Worm (Caenorhabditis elegans): ENCODE results near the gene unc-68.

DNA sequence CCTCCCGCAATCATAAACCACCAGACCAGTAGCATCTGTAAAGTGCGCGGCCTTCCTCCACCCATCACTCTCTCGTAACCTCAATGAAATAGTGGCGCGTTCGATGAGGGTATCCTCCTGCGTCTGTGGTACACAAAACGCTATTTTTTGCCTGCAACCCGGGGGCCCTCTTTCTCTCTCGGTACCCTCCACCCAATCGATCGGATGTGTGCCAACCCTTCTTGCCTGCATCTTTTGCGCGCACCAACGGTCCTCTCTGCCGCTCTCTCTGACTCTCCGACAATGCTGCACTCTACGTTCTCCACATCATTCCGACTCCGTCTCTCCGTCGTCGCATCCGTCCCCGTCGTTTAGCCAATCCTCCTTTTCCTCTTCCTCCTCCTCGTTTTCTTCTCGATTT lies 49.3 kb downstream of the unc-68 start:
- TF ChIP-seq klf-2 (GFP tag; conservative IDR thresholded peaks at IDR 0.05) (no peak), T22C8.4 (GFP tag; IDR thresholded peaks at IDR 0.05) (peak; percentile 93)

Measured in whole organism, midembryonic.